Worm (Caenorhabditis elegans): Measurements from ENCODE around the gene Y48G9A.7.

DNA sequence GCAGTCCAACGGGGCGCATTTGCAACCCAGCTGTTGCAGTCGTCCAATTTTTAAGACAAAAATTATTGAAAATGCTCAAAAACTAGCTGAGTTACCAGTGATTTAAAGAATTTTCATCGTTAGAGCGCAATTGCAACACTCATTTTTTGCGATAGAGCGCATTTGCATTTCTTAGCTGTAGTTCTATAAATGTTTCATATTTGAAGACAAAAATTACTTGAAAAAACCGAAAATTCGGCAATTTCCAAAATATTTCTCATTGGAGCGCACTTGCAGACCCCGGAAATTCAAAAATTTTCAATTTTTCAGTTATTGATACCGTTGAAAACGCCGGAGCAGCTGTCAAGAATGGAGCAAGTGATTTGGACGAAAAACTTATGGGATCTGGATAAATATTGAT, 1.7 kb downstream of the Y48G9A.7 start:
- TF ChIP-seq cog-1 (tag; optimal IDR thresholded peaks at IDR 0.05): no peak
- no peak for TF ChIP-seq tab-1 (GFP tag; IDR thresholded peaks at IDR 0.05)
- TF ChIP-seq med-1 (GFP tag; optimal IDR thresholded peaks at IDR 0.05; ENCODE audit: insufficient read depth): no peak
- no peak for TF ChIP-seq T22C8.4 (GFP tag; IDR thresholded peaks at IDR 0.05)
- no peak for TF ChIP-seq ztf-23 (GFP tag; IDR thresholded peaks at IDR 0.05)
- TF ChIP-seq flt-1 (GFP tag; IDR thresholded peaks at IDR 0.05): no peak
- no peak for TF ChIP-seq klf-2 (GFP tag; conservative IDR thresholded peaks at IDR 0.05)
- no peak for TF ChIP-seq ztf-29 (GFP tag; IDR thresholded peaks at IDR 0.05)
- no peak for TF ChIP-seq ref-1 (GFP tag; conservative IDR thresholded peaks at IDR 0.05)

All from whole organism, midembryonic.